Fruit fly (Drosophila melanogaster): ENCODE data around the gene rtet.

rtet gene

dm6 chr3R:21097631-21098117 lies 10.6 kb upstream of the rtet start, which contains the start of gene RhoGAP93B (continued):
- peak; percentile 72 for TF ChIP-seq kni (GFP tag; optimal IDR thresholded peaks at IDR 0.05)
- TF ChIP-seq CG17328 (GFP tag; IDR thresholded peaks at IDR 0.05), result peak; percentile 88
- peak; percentile 70 for TF ChIP-seq CG5245 (GFP tag; optimal IDR thresholded peaks at IDR 0.05)
- peak; percentile 63 for TF ChIP-seq cato (GFP tag; optimal IDR thresholded peaks at IDR 0.05; ENCODE audit: borderline replicate concordance)
- TF ChIP-seq lmd (GFP tag; IDR thresholded peaks at IDR 0.05), result peak; percentile 87
- TF ChIP-seq yki (optimal IDR thresholded peaks at IDR 0.05), result no peak
- TF ChIP-seq CG7745 (tag; optimal IDR thresholded peaks at IDR 0.05), result no peak
- TF ChIP-seq kay (GFP tag; optimal IDR thresholded peaks at IDR 0.05), result peak; percentile 64
- TF ChIP-seq CG3726 (GFP tag; IDR thresholded peaks at IDR 0.05), result peak; percentile 86
- peak; percentile 46 for TF ChIP-seq CG6854 (GFP tag; optimal IDR thresholded peaks at IDR 0.05)
- peak; percentile 85 for TF ChIP-seq CG1647 (GFP tag; optimal IDR thresholded peaks at IDR 0.05)
- TF ChIP-seq pros (GFP tag; optimal IDR thresholded peaks at IDR 0.05), result no peak
- TF ChIP-seq CG17186 (GFP tag; optimal IDR thresholded peaks at IDR 0.05), result peak; percentile 91
- peak; percentile 91 for TF ChIP-seq CG14667 (GFP tag; IDR thresholded peaks at IDR 0.05)
- TF ChIP-seq CG1602 (GFP tag; optimal IDR thresholded peaks at IDR 0.05), result peak; percentile 74
- TF ChIP-seq Vsx1 (GFP tag; optimal IDR thresholded peaks at IDR 0.05), result no peak
- peak; percentile 95 for TF ChIP-seq CHES-1-like (GFP tag; optimal IDR thresholded peaks at IDR 0.05)
- TF ChIP-seq hth (optimal IDR thresholded peaks at IDR 0.05), result no peak
- TF ChIP-seq trh (GFP tag; optimal IDR thresholded peaks at IDR 0.05), result peak; percentile 79
- TF ChIP-seq Chrac-16 (GFP tag; optimal IDR thresholded peaks at IDR 0.05), result peak; percentile 73
- peak; percentile 49 for TF ChIP-seq CG17802 (tag; optimal IDR thresholded peaks at IDR 0.05)
- peak; percentile 14 for TF ChIP-seq CG6813 (GFP tag; optimal IDR thresholded peaks at IDR 0.05)
- peak; percentile 90 for TF ChIP-seq CG9797 (GFP tag; optimal IDR thresholded peaks at IDR 0.05)
- TF ChIP-seq fu2 (GFP tag; optimal IDR thresholded peaks at IDR 0.05), result peak; percentile 93
- peak; percentile 60 for TF ChIP-seq Bteb2 (GFP tag; optimal IDR thresholded peaks at IDR 0.05)
- TF ChIP-seq hbn (GFP tag; IDR thresholded peaks at IDR 0.05; ENCODE audit: partially characterized antibody), result peak; percentile 100
- TF ChIP-seq Xrp1 (GFP tag; IDR thresholded peaks at IDR 0.05), result peak; percentile 92
- no peak for TF ChIP-seq scrt (GFP tag; optimal IDR thresholded peaks at IDR 0.05)
- no peak for TF ChIP-seq slou (GFP tag; optimal IDR thresholded peaks at IDR 0.05)
- TF ChIP-seq CG7786 (GFP tag; optimal IDR thresholded peaks at IDR 0.05), result peak; percentile 93
- TF ChIP-seq fd64A (GFP tag; optimal IDR thresholded peaks at IDR 0.05), result peak; percentile 22
- TF ChIP-seq CG11723 (GFP tag; optimal IDR thresholded peaks at IDR 0.05), result peak; percentile 49
- TF ChIP-seq CG1529 (GFP tag; optimal IDR thresholded peaks at IDR 0.05), result peak; percentile 42
- TF ChIP-seq gt (GFP tag; IDR thresholded peaks at IDR 0.05), result peak; percentile 80
- peak; percentile 80 for TF ChIP-seq tgo (GFP tag; IDR thresholded peaks at IDR 0.05)
- TF ChIP-seq Dp (GFP tag; optimal IDR thresholded peaks at IDR 0.05), result peak; percentile 77
- peak; percentile 94 for TF ChIP-seq bab2 (GFP tag; optimal IDR thresholded peaks at IDR 0.05)
- peak; percentile 89 for TF ChIP-seq Awh (GFP tag; IDR thresholded peaks at IDR 0.05)
- peak; percentile 90 for TF ChIP-seq otp (GFP tag; IDR thresholded peaks at IDR 0.05)
- TF ChIP-seq seq (GFP tag; IDR thresholded peaks at IDR 0.05), result peak; percentile 79
- peak; percentile 81 for TF ChIP-seq CG8944 (GFP tag; optimal IDR thresholded peaks at IDR 0.05)
- TF ChIP-seq CG17612 (GFP tag; IDR thresholded peaks at IDR 0.05), result peak; percentile 78
- peak; percentile 100 for TF ChIP-seq CG16813 (GFP tag; IDR thresholded peaks at IDR 0.05; ENCODE audit: partially characterized antibody)
- TF ChIP-seq D19B (GFP tag; optimal IDR thresholded peaks at IDR 0.05), result peak; percentile 35
- TF ChIP-seq ab (GFP tag; optimal IDR thresholded peaks at IDR 0.05), result peak; percentile 7
- TF ChIP-seq Camta (GFP tag; optimal IDR thresholded peaks at IDR 0.05), result peak; percentile 76
- TF ChIP-seq zf30C (GFP tag; optimal IDR thresholded peaks at IDR 0.05), result no peak
- TF ChIP-seq lov (optimal IDR thresholded peaks at IDR 0.05), result no peak
- peak; percentile 78; the same call in 1 of the 3 replicates for TF ChIP-seq lov (GFP tag; IDR thresholded peaks at IDR 0.05)
- peak; percentile 86 for TF ChIP-seq Atf3 (GFP tag; optimal IDR thresholded peaks at IDR 0.05)
- TF ChIP-seq wek (GFP tag; optimal IDR thresholded peaks at IDR 0.05), result peak; percentile 25
- no peak for TF ChIP-seq CG5180 (GFP tag; optimal IDR thresholded peaks at IDR 0.05)
